Worm (Caenorhabditis elegans) whole organism, L2 larva: ENCODE measurements around the gene Y46D2A.3.

Source experiments
- nhr-237 ChIP-seq: fragments of 150-350 bp; optimal IDR thresholded peaks from 2 replicates; lab custom pipeline; 2014; ENCODE audit warnings: missing biosample characterization, missing genetic modification characterization
- skn-1 ChIP-seq: sonication (generic microtip); optimal IDR thresholded peaks from 2 replicates; lab custom pipeline; 2017; ENCODE audit warnings: missing biosample characterization, missing genetic modification characterization

- no peak for TF ChIP-seq nhr-237 (tag; lab: Kevin White, UChicago)
- no peak for TF ChIP-seq skn-1
These were observed 49.3 kb downstream of the Y46D2A.3 start, which contains the start of gene F02E11.4 for ce11 chrII:3277686-3278085.
